Fruit fly (Drosophila melanogaster) whole organism, pupa: ENCODE measurements around the gene rec.

Experiments
- CG10348 ChIP-seq: fragments of 200-800 bp; sonication (Bioruptor generic); IDR thresholded peaks from 2 replicates; pipeline ENCODE4 v1.3.6; 2022; ENCODE audit warnings: missing biosample characterization, missing genetic modification characterization
- CG12605 ChIP-seq: fragments of 200-800 bp; sonication (Bioruptor generic); IDR thresholded peaks from 2 replicates; pipeline ENCODE4 v1.3.6; 2022; ENCODE audit warnings: missing biosample characterization, missing genetic modification characterization
- CG13204 ChIP-seq: fragments of 200-800 bp; sonication (Bioruptor generic); optimal IDR thresholded peaks from 2 replicates; lab custom pipeline; 2018; ENCODE audit warnings: missing biosample characterization, mild to moderate bottlenecking, missing genetic modification characterization, moderate library complexity
- CG14655 ChIP-seq: fragments of 200-800 bp; sonication (Bioruptor generic); optimal IDR thresholded peaks from 3 replicates; lab custom pipeline; 2017; ENCODE audit warnings: mild to moderate bottlenecking, missing biosample characterization, missing genetic modification reagents, missing genetic modification characterization
- CG15710 ChIP-seq: fragments of 200-800 bp; sonication (Bioruptor generic); optimal IDR thresholded peaks from 2 replicates; lab custom pipeline; 2018; ENCODE audit warnings: missing biosample characterization, mild to moderate bottlenecking, missing genetic modification characterization, moderate library complexity
- CG17806 ChIP-seq: fragments of 200-800 bp; sonication (Bioruptor generic); optimal IDR thresholded peaks from 2 replicates; lab custom pipeline; 2018; ENCODE audit warnings: missing biosample characterization, mild to moderate bottlenecking, missing genetic modification characterization, moderate library complexity
- CG32121 ChIP-seq: fragments of 200-800 bp; sonication (Bioruptor generic); IDR thresholded peaks from 2 replicates; pipeline ENCODE4 v1.3.6; 2022; ENCODE audit warnings: missing biosample characterization, missing genetic modification characterization
- CG34367 ChIP-seq: fragments of 200-800 bp; sonication (Bioruptor generic); optimal IDR thresholded peaks from 2 replicates; lab custom pipeline; 2018; ENCODE audit warnings: missing biosample characterization, mild to moderate bottlenecking, missing genetic modification characterization
- CG4496 ChIP-seq: fragments of 200-800 bp; sonication (Bioruptor generic); IDR thresholded peaks from 3 replicates; pipeline ENCODE4 v1.3.6; 2022; ENCODE audit warnings: missing biosample characterization, missing genetic modification characterization
- CG8159 ChIP-seq: fragments of 200-800 bp; sonication (Bioruptor generic); optimal IDR thresholded peaks from 3 replicates; lab custom pipeline; 2018; ENCODE audit warnings: missing biosample characterization, mild to moderate bottlenecking, missing genetic modification characterization, moderate library complexity
- CG8301 ChIP-seq: fragments of 200-800 bp; sonication (Bioruptor generic); optimal IDR thresholded peaks from 2 replicates; lab custom pipeline; 2018; ENCODE audit warnings: missing biosample characterization, mild to moderate bottlenecking, missing genetic modification characterization
- CG9948 ChIP-seq: fragments of 200-800 bp; sonication (Bioruptor generic); optimal IDR thresholded peaks from 2 replicates; lab custom pipeline; 2018; ENCODE audit warnings: missing biosample characterization, mild to moderate bottlenecking, missing genetic modification characterization, moderate library complexity
- D1 ChIP-seq: fragments of 200-800 bp; sonication (Bioruptor generic); optimal IDR thresholded peaks from 2 replicates; lab custom pipeline; 2018; ENCODE audit warnings: missing biosample characterization, mild to moderate bottlenecking, missing genetic modification characterization, moderate library complexity
- EcR ChIP-seq: fragments of 200-800 bp; sonication (Bioruptor generic); optimal IDR thresholded peaks from 3 replicates; lab custom pipeline; 2019; ENCODE audit warnings: missing biosample characterization, missing genetic modification characterization, mild to moderate bottlenecking, moderate library complexity, missing genetic modification reagents
- Ets98B ChIP-seq: fragments of 200-800 bp; sonication (Bioruptor generic); IDR thresholded peaks from 2 replicates; pipeline ENCODE4 v1.3.6; 2022; ENCODE audit warnings: missing biosample characterization, missing genetic modification characterization
- Pif1A ChIP-seq: fragments of 200-800 bp; sonication (Bioruptor generic); optimal IDR thresholded peaks from 3 replicates; lab custom pipeline; 2016; ENCODE audit warnings: missing biosample characterization, missing genetic modification characterization
- Pif1B ChIP-seq: fragments of 200-800 bp; sonication (Bioruptor generic); optimal IDR thresholded peaks from 3 replicates; lab custom pipeline; 2016; ENCODE audit warnings: missing biosample characterization, missing genetic modification characterization
- Snoo ChIP-seq: fragments of 200-800 bp; sonication (Bioruptor generic); optimal IDR thresholded peaks from 3 replicates; lab custom pipeline; 2017; ENCODE audit warnings: missing biosample characterization, mild to moderate bottlenecking, missing genetic modification characterization, inconsistent platforms
- fd96Ca ChIP-seq: fragments of 200-800 bp; sonication (Bioruptor generic); IDR thresholded peaks from 3 replicates; pipeline ENCODE4 v1.3.6; 2022; ENCODE audit warnings: missing biosample characterization, missing genetic modification characterization
- gl ChIP-seq: fragments of 200-800 bp; sonication (Bioruptor generic); optimal IDR thresholded peaks from 2 replicates; lab custom pipeline; 2018; ENCODE audit warnings: missing biosample characterization, mild to moderate bottlenecking, missing genetic modification characterization
- rn ChIP-seq: fragments of 200-800 bp; sonication (Bioruptor generic); IDR thresholded peaks from 2 replicates; pipeline ENCODE4 v1.3.6; 2022; ENCODE audit warnings: missing biosample characterization, missing genetic modification characterization

The rec gene

dm6 chr3R:15804678-15805077 is 27.8 kb downstream of the rec start:
- TF ChIP-seq CG8159 (no peak), CG17806 (no peak), CG12605 (no peak), gl (tag; lab: Kevin White, UChicago) (no peak), D1 (tag; lab: Kevin White, UChicago) (no peak), Pif1A (no peak), CG10348 (GFP tag; lab: Robert Waterston, UW) (no peak), CG13204 (GFP tag; lab: Kevin White, UChicago) (no peak), CG8301 (tag; lab: Kevin White, UChicago) (no peak), CG34367 (tag; lab: Kevin White, UChicago) (no peak), CG14655 (no peak), CG9948 (no peak), CG4496 (GFP tag; lab: Robert Waterston, UW) (no peak), Pif1B (no peak), CG15710 (tag; lab: Kevin White, UChicago) (no peak), Snoo (no peak), Ets98B (GFP tag; lab: Robert Waterston, UW) (no peak)

- TF ChIP-seq CG8159 = no peak
- no peak for TF ChIP-seq Pif1B
- TF ChIP-seq Snoo = no peak
- 0 out of 3 replicates have a peak, but pooled peaks have one; percentile 40 for TF ChIP-seq CG4496 (GFP tag; lab: Robert Waterston, UW)
- TF ChIP-seq Ets98B (GFP tag; lab: Robert Waterston, UW) = peak; percentile 19; the same call in 1 of the 2 replicates
- TF ChIP-seq rn (GFP tag; lab: Robert Waterston, UW) = no peak
- no peak for TF ChIP-seq CG15710 (tag; lab: Kevin White, UChicago)
- no peak for TF ChIP-seq EcR (GFP tag; lab: Kevin White, UChicago)
- no peak for TF ChIP-seq D1 (tag; lab: Kevin White, UChicago)
- no peak for TF ChIP-seq fd96Ca (GFP tag; lab: Robert Waterston, UW)
- TF ChIP-seq CG34367 (tag; lab: Kevin White, UChicago) = no peak
- TF ChIP-seq CG8301 (tag; lab: Kevin White, UChicago) = no peak
- no peak for TF ChIP-seq CG14655
- TF ChIP-seq CG17806 = no peak
- no peak for TF ChIP-seq gl (tag; lab: Kevin White, UChicago)
- no peak for TF ChIP-seq CG32121 (GFP tag; lab: Robert Waterston, UW)
Measured at dm6 chr3R:15803502-15804461, 28.6 kb downstream of the rec start, which contains the start of gene alpha-Man-IIb. Gene alpha-Man-IIb, plus strand, starts transcription at chr3R:15804248.

dm6 chr3R:15802006-15802405 is 30.4 kb downstream of the rec start, which contains the start of gene CG9593:
Gene CG9593, plus strand, starts transcription at chr3R:15802275.
- TF ChIP-seq CG9948 (no peak), Pif1A (no peak), EcR (GFP tag; lab: Kevin White, UChicago) (no peak), CG12605 (no peak), CG32121 (GFP tag; lab: Robert Waterston, UW) (no peak), CG4496 (GFP tag; lab: Robert Waterston, UW) (no peak), CG34367 (tag; lab: Kevin White, UChicago) (no peak), rn (GFP tag; lab: Robert Waterston, UW) (no peak), CG13204 (GFP tag; lab: Kevin White, UChicago) (no peak), CG8159 (no peak), gl (tag; lab: Kevin White, UChicago) (no peak), D1 (tag; lab: Kevin White, UChicago) (no peak), CG17806 (no peak), Ets98B (GFP tag; lab: Robert Waterston, UW) (no peak)

- TF ChIP-seq Pif1B = peak; percentile 42
- TF ChIP-seq CG9948 = no peak
- TF ChIP-seq CG8159 = no peak
- no peak for TF ChIP-seq EcR (GFP tag; lab: Kevin White, UChicago)
- peak; percentile 21 for TF ChIP-seq CG15710 (tag; lab: Kevin White, UChicago)
- TF ChIP-seq Ets98B (GFP tag; lab: Robert Waterston, UW) = peak; percentile 28; the same call in 1 of the 2 replicates
- peak; percentile 32 for TF ChIP-seq CG8301 (tag; lab: Kevin White, UChicago)
- TF ChIP-seq CG4496 (GFP tag; lab: Robert Waterston, UW) = peak; percentile 70; the same call in 2 of the 3 replicates
- peak; percentile 45; the same call in 1 of the 3 replicates for TF ChIP-seq fd96Ca (GFP tag; lab: Robert Waterston, UW)
- TF ChIP-seq CG13204 (GFP tag; lab: Kevin White, UChicago) = peak; percentile 17
- peak; percentile 32 for TF ChIP-seq CG34367 (tag; lab: Kevin White, UChicago)
- peak; percentile 23 for TF ChIP-seq gl (tag; lab: Kevin White, UChicago)
Measured at dm6 chr3R:15794258-15794727, 38.1 kb downstream of the rec start.

DNA sequence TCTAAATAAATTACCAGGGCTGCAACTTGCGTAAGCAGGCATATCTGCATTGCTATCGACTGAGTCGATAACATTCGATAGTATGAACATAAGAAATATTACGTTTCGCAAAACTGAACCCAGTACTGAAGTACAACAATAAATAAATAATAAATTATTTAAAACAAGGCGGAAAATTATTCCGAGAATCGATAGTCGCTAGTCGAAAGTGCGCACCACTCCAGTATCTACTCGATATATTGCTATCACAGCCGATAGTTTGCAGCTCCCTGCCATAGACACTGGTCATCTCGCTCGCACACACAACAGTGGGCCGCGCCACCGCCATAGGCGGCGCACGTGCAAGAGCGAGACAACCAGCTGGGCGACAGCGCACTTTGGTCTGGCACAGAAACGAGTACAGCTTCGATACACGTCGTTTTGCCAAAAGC is 39.0 kb downstream of the rec start, which contains the start of gene nsl1:
Gene nsl1, plus strand, starts transcription at position 411 of the 431 bp plus-strand sequence.
- no peak for TF ChIP-seq EcR (GFP tag; lab: Kevin White, UChicago)
- no peak for TF ChIP-seq CG32121 (GFP tag; lab: Robert Waterston, UW)
- TF ChIP-seq CG13204 (GFP tag; lab: Kevin White, UChicago) = no peak
- no peak for TF ChIP-seq CG10348 (GFP tag; lab: Robert Waterston, UW)
- peak; percentile 63 for TF ChIP-seq Pif1B
- no peak for TF ChIP-seq Pif1A
- TF ChIP-seq rn (GFP tag; lab: Robert Waterston, UW) = 0 out of 2 replicates have a peak, but pooled peaks have one; percentile 18
- no peak for TF ChIP-seq CG9948
- 0 out of 2 replicates have a peak, but pooled peaks have one; percentile 22 for TF ChIP-seq CG12605
- no peak for TF ChIP-seq CG8301 (tag; lab: Kevin White, UChicago)
- TF ChIP-seq D1 (tag; lab: Kevin White, UChicago) = no peak
- no peak for TF ChIP-seq CG14655
- peak; percentile 34 for TF ChIP-seq CG8159
- no peak for TF ChIP-seq CG17806
- TF ChIP-seq gl (tag; lab: Kevin White, UChicago) = peak; percentile 56
- peak; percentile 51 for TF ChIP-seq Ets98B (GFP tag; lab: Robert Waterston, UW)
- peak; percentile 31 for TF ChIP-seq CG15710 (tag; lab: Kevin White, UChicago)
- TF ChIP-seq Snoo = peak; percentile 58
- peak; percentile 39; the same call in 1 of the 3 replicates for TF ChIP-seq fd96Ca (GFP tag; lab: Robert Waterston, UW)
- TF ChIP-seq CG4496 (GFP tag; lab: Robert Waterston, UW) = peak; percentile 72; the same call in 2 of the 3 replicates
- peak; percentile 4 for TF ChIP-seq CG34367 (tag; lab: Kevin White, UChicago)
